Fruit fly (Drosophila melanogaster) whole organism, embryonic: ENCODE data around the gene mus201.

Experiments used
- Atf6 ChIP-seq: fragments of 200-800 bp; sonication (Bioruptor generic); IDR thresholded peaks from 2 replicates; pipeline ENCODE4 v1.3.6; 2022; ENCODE audit warnings: missing biosample characterization, missing genetic modification characterization
- BEAF-32 ChIP-seq: fragments of 200-800 bp; sonication (Bioruptor generic); optimal IDR thresholded peaks from 3 replicates; lab custom pipeline; 2017; ENCODE audit warnings: missing biosample characterization, missing genetic modification characterization, mild to moderate bottlenecking, moderate library complexity, missing genetic modification reagents
- Blimp-1 ChIP-seq: fragments of 200-800 bp; sonication (Bioruptor generic); optimal IDR thresholded peaks from 3 replicates; lab custom pipeline; 2018; ENCODE audit warnings: missing biosample characterization, missing genetic modification characterization, mild to moderate bottlenecking, moderate library complexity, missing genetic modification reagents
- CG11093 ChIP-seq: fragments of 200-800 bp; sonication (Bioruptor generic); IDR thresholded peaks from 3 replicates; pipeline ENCODE4 v1.3.6; 2022; ENCODE audit warnings: missing biosample characterization, missing genetic modification characterization
- CG12104 ChIP-seq: fragments of 200-800 bp; sonication (Bioruptor generic); optimal IDR thresholded peaks from 3 replicates; lab custom pipeline; 2016; ENCODE audit warnings: missing biosample characterization, missing genetic modification characterization
- CG13123 ChIP-seq: fragments of 200-800 bp; sonication (Bioruptor generic); optimal IDR thresholded peaks from 2 replicates; lab custom pipeline; 2016; ENCODE audit warnings: missing biosample characterization, missing genetic modification characterization
- CG13775 ChIP-seq: fragments of 200-800 bp; sonication (Bioruptor generic); optimal IDR thresholded peaks from 3 replicates; lab custom pipeline; 2017; ENCODE audit warnings: missing biosample characterization, mild to moderate bottlenecking, missing genetic modification characterization
- CG14710 ChIP-seq: fragments of 200-800 bp; sonication (Bioruptor generic); optimal IDR thresholded peaks from 3 replicates; lab custom pipeline; 2019; ENCODE audit warnings: missing biosample characterization, mild to moderate bottlenecking, missing genetic modification characterization, moderate library complexity
- CG16779 ChIP-seq: fragments of 200-800 bp; sonication (Bioruptor generic); IDR thresholded peaks from 2 replicates; pipeline ENCODE4 v1.3.6; 2022; ENCODE audit warnings: missing biosample characterization, missing genetic modification characterization
- CG17912 ChIP-seq: fragments of 200-800 bp; sonication (Bioruptor generic); optimal IDR thresholded peaks from 2 replicates; lab custom pipeline; 2018; ENCODE audit warnings: missing biosample characterization, mild to moderate bottlenecking, missing genetic modification characterization
- CG2875 ChIP-seq: fragments of 200-800 bp; sonication (Bioruptor generic); optimal IDR thresholded peaks from 2 replicates; lab custom pipeline; 2017; ENCODE audit warnings: missing biosample characterization, mild to moderate bottlenecking, missing genetic modification characterization, missing genetic modification reagents
- CG30403 ChIP-seq: fragments of 200-800 bp; sonication (Bioruptor generic); optimal IDR thresholded peaks from 3 replicates; lab custom pipeline; 2016; ENCODE audit warnings: missing biosample characterization, missing genetic modification characterization
- CG33213 ChIP-seq: fragments of 200-800 bp; sonication (Bioruptor generic); optimal IDR thresholded peaks from 3 replicates; lab custom pipeline; 2016; ENCODE audit warnings: missing biosample characterization, missing genetic modification characterization
- CG6813 ChIP-seq: fragments of 200-800 bp; sonication (Bioruptor generic); optimal IDR thresholded peaks from 2 replicates; lab custom pipeline; 2017; ENCODE audit warnings: missing biosample characterization, missing genetic modification characterization, mild to moderate bottlenecking, moderate library complexity, missing genetic modification reagents
- CG6854 ChIP-seq: fragments of 200-800 bp; sonication (Bioruptor generic); optimal IDR thresholded peaks from 3 replicates; lab custom pipeline; 2017; ENCODE audit warnings: missing biosample characterization, mild to moderate bottlenecking, missing genetic modification characterization
- CG7786 ChIP-seq: fragments of 200-800 bp; sonication (Bioruptor generic); optimal IDR thresholded peaks from 2 replicates; lab custom pipeline; 2016; ENCODE audit warnings: missing biosample characterization, missing genetic modification characterization
- Chrac-16 ChIP-seq: fragments of 200-800 bp; sonication (Bioruptor generic); optimal IDR thresholded peaks from 3 replicates; lab custom pipeline; 2016; ENCODE audit warnings: missing biosample characterization, missing genetic modification characterization
- D19A ChIP-seq: fragments of 200-800 bp; optimal IDR thresholded peaks from 3 replicates; lab custom pipeline; 2019; ENCODE audit warnings: missing biosample characterization, mild to moderate bottlenecking, missing genetic modification characterization, moderate library complexity
- Dbx ChIP-seq: fragments of 200-800 bp; sonication (Bioruptor generic); IDR thresholded peaks from 3 replicates; pipeline ENCODE4 v1.3.6; 2022; ENCODE audit warnings: missing biosample characterization, missing genetic modification characterization
- HLH3B ChIP-seq: fragments of 200-800 bp; sonication (Bioruptor generic); IDR thresholded peaks from 2 replicates; pipeline ENCODE4 v1.3.6; 2022; ENCODE audit warnings: missing biosample characterization, missing genetic modification characterization
- HLHmδ ChIP-seq: fragments of 200-800 bp; sonication (Bioruptor generic); optimal IDR thresholded peaks from 2 replicates; lab custom pipeline; 2018; ENCODE audit warnings: missing biosample characterization, mild to moderate bottlenecking, missing genetic modification characterization, moderate library complexity
- Hr3 ChIP-seq: fragments of 200-800 bp; sonication (Bioruptor generic); optimal IDR thresholded peaks from 3 replicates; lab custom pipeline; 2016; ENCODE audit warnings: missing biosample characterization, missing genetic modification characterization
- Hr51 ChIP-seq, 2 experiments: fragments of 200-800 bp; sonication (Bioruptor generic); optimal IDR thresholded peaks; 2 replicates in 1 of 2; 3 replicates in 1 of 2; lab custom pipeline; 2016 to 2018; ENCODE audit warnings: missing biosample characterization in 2 of 2, missing genetic modification characterization in 2 of 2, mild to moderate bottlenecking in 1 of 2, moderate library complexity in 1 of 2
- NfI ChIP-seq: fragments of 200-800 bp; sonication (Bioruptor generic); optimal IDR thresholded peaks from 3 replicates; lab custom pipeline; 2018; ENCODE audit warnings: missing biosample characterization, mild to moderate bottlenecking, missing genetic modification characterization, moderate library complexity
- Rfx ChIP-seq: fragments of 200-800 bp; sonication (Bioruptor generic); IDR thresholded peaks from 2 replicates; pipeline ENCODE4 v1.3.6; 2022; ENCODE audit warnings: missing biosample characterization, missing genetic modification characterization
- Sox102F ChIP-seq: fragments of 200-800 bp; sonication (Bioruptor generic); optimal IDR thresholded peaks from 2 replicates; lab custom pipeline; 2018; ENCODE audit warnings: missing biosample characterization, mild to moderate bottlenecking, missing genetic modification characterization, moderate library complexity
- Trl ChIP-seq, 3 experiments: fragments of >200 bp in 2 of 3; fragments of 200-800 bp in 1 of 3; sonication (Bioruptor generic) in 1 of 3; optimal IDR thresholded peaks; 2 replicates in 1 of 3; 3 replicates in 2 of 3; lab custom pipeline; 2016 to 2017; ENCODE audit warnings: missing biosample characterization in 1 of 3, missing genetic modification characterization in 1 of 3
- YL-1 ChIP-seq: fragments of 200-800 bp; sonication (Bioruptor generic); optimal IDR thresholded peaks from 3 replicates; lab custom pipeline; 2017; ENCODE audit warnings: missing biosample characterization, mild to moderate bottlenecking, missing genetic modification characterization
- ato ChIP-seq: fragments of 200-800 bp; sonication (Bioruptor generic); IDR thresholded peaks from 2 replicates; pipeline ENCODE4 v1.3.6; 2022; ENCODE audit warnings: missing biosample characterization, missing genetic modification characterization; ENCODE audit not compliant: partially characterized antibody
- bcd ChIP-seq: fragments of 200-800 bp; sonication (Bioruptor generic); optimal IDR thresholded peaks from 2 replicates; lab custom pipeline; 2017; ENCODE audit warnings: missing biosample characterization, mild to moderate bottlenecking, missing genetic modification characterization
- br ChIP-seq: fragments of >200 bp; optimal IDR thresholded peaks from 2 replicates; lab custom pipeline; 2017
- bsh ChIP-seq, 2 experiments: fragments of 200-800 bp; sonication (Bioruptor generic); optimal IDR thresholded peaks; 2 replicates each; lab custom pipeline; 2017 to 2018; ENCODE audit warnings: mild to moderate bottlenecking in 2 of 2, missing biosample characterization in 2 of 2, missing genetic modification characterization in 2 of 2, moderate library complexity in 1 of 2
- caup ChIP-seq: fragments of 200-800 bp; sonication (Bioruptor generic); optimal IDR thresholded peaks from 3 replicates; lab custom pipeline; 2017; ENCODE audit warnings: missing biosample characterization, mild to moderate bottlenecking, missing genetic modification characterization, moderate library complexity; ENCODE audit not compliant: severe bottlenecking
- crol ChIP-seq: fragments of 200-800 bp; sonication (Bioruptor generic); IDR thresholded peaks from 2 replicates; pipeline ENCODE4 v1.3.6; 2022; ENCODE audit warnings: missing biosample characterization, missing genetic modification characterization
- dysf ChIP-seq: fragments of 200-800 bp; sonication (Bioruptor generic); IDR thresholded peaks from 3 replicates; pipeline ENCODE4 v1.3.6; 2022; ENCODE audit warnings: missing biosample characterization, missing genetic modification characterization
- fd3F ChIP-seq: fragments of 200-800 bp; sonication (Bioruptor generic); optimal IDR thresholded peaks from 2 replicates; lab custom pipeline; 2018; ENCODE audit warnings: missing biosample characterization, mild to moderate bottlenecking, missing genetic modification characterization, moderate library complexity
- fd96Cb ChIP-seq: fragments of 200-800 bp; sonication (Bioruptor generic); optimal IDR thresholded peaks from 2 replicates; lab custom pipeline; 2018; ENCODE audit warnings: missing biosample characterization, mild to moderate bottlenecking, missing genetic modification characterization, moderate library complexity
- gsb ChIP-seq: fragments of 200-800 bp; sonication (Bioruptor generic); IDR thresholded peaks from 2 replicates; pipeline ENCODE4 v1.3.6; 2022; ENCODE audit warnings: missing biosample characterization, missing genetic modification characterization
- klu ChIP-seq: fragments of 200-800 bp; sonication (Bioruptor generic); IDR thresholded peaks from 2 replicates; pipeline ENCODE4 v1.3.6; 2022; ENCODE audit warnings: missing biosample characterization, missing genetic modification characterization
- maf-S ChIP-seq: fragments of 200-800 bp; sonication (Bioruptor generic); optimal IDR thresholded peaks from 2 replicates; lab custom pipeline; 2016; ENCODE audit warnings: missing biosample characterization, missing genetic modification characterization
- mirr ChIP-seq: fragments of 200-800 bp; sonication (Bioruptor generic); optimal IDR thresholded peaks from 3 replicates; lab custom pipeline; 2018; ENCODE audit warnings: missing biosample characterization, mild to moderate bottlenecking, missing genetic modification characterization
- nom ChIP-seq: fragments of 200-800 bp; sonication (Bioruptor generic); optimal IDR thresholded peaks from 2 replicates; lab custom pipeline; 2017; ENCODE audit warnings: missing biosample characterization, missing genetic modification characterization, mild to moderate bottlenecking, moderate library complexity, missing genetic modification reagents
- peb ChIP-seq: fragments of 200-800 bp; sonication (Bioruptor generic); IDR thresholded peaks from 2 replicates; pipeline ENCODE4 v1.3.6; 2022; ENCODE audit warnings: missing biosample characterization, missing genetic modification characterization
- pfk ChIP-seq: fragments of 200-800 bp; sonication (Bioruptor generic); optimal IDR thresholded peaks from 2 replicates; lab custom pipeline; 2018; ENCODE audit warnings: missing biosample characterization, mild to moderate bottlenecking, missing genetic modification characterization, moderate library complexity
- unc-4 ChIP-seq: fragments of 200-800 bp; sonication (Bioruptor generic); IDR thresholded peaks from 2 replicates; pipeline ENCODE4 v1.3.6; 2022; ENCODE audit warnings: missing biosample characterization, missing genetic modification characterization; ENCODE audit not compliant: partially characterized antibody
- yki ChIP-seq: fragments of >200 bp; optimal IDR thresholded peaks from 3 replicates; lab custom pipeline; 2018

The mus201 gene

dm6 chr2L:8403286-8404270 lies 34.4 kb upstream of the mus201 start, which contains the start of gene emb (continued):
- TF ChIP-seq CG33213 (GFP tag; lab: Kevin White, UChicago) = peak; percentile 89
- no peak for TF ChIP-seq br
- peak; percentile 52 for TF ChIP-seq CG12104 (GFP tag; lab: Kevin White, UChicago)
- TF ChIP-seq caup (GFP tag; lab: Kevin White, UChicago) = peak; percentile 36
- peak; percentile 55 for TF ChIP-seq CG13775 (GFP tag; lab: Kevin White, UChicago)
- TF ChIP-seq YL-1 (GFP tag; lab: Kevin White, UChicago) = peak; percentile 85
- peak; percentile 39; the same call in 1 of the 2 replicates for TF ChIP-seq Atf6 (GFP tag; lab: Robert Waterston, UW)
- no peak for TF ChIP-seq peb
- 0 out of 3 replicates have a peak, but pooled peaks have one; percentile 57 for TF ChIP-seq Dbx
- TF ChIP-seq CG30403 (GFP tag; lab: Kevin White, UChicago) = peak; percentile 47
- TF ChIP-seq Rfx (GFP tag; lab: Robert Waterston, UW) = peak; percentile 69

- TF ChIP-seq fd3F (GFP tag; lab: Kevin White, UChicago) (no peak), crol (GFP tag; lab: Robert Waterston, UW) (0 out of 2 replicates have a peak, but pooled peaks have one; percentile 9), dysf (GFP tag; lab: Robert Waterston, UW) (no peak), CG14710 (tag; lab: Kevin White, UChicago) (peak; percentile 10), klu (GFP tag; lab: Robert Waterston, UW) (no peak), Sox102F (GFP tag; lab: Kevin White, UChicago) (no peak), CG7786 (GFP tag; lab: Kevin White, UChicago) (no peak), Blimp-1 (GFP tag; lab: Kevin White, UChicago) (peak; percentile 60), Hr51 (GFP tag; optimal IDR thresholded peaks at IDR 0.05; lab: Kevin White, UChicago) (no peak), D19A (tag; lab: Kevin White, UChicago) (peak; percentile 86), Trl (optimal IDR thresholded peaks at IDR 0.05; lab: Kevin White, UChicago) (peak in 1 of 2 experiments; percentile 52), Trl (GFP tag; optimal IDR thresholded peaks at IDR 0.05; lab: Kevin White, UChicago) (no peak), fd96Cb (tag; lab: Kevin White, UChicago) (no peak), HLH3B (GFP tag; lab: Robert Waterston, UW) (0 out of 2 replicates have a peak, but pooled peaks have one; percentile 14), nom (GFP tag; lab: Kevin White, UChicago) (peak; percentile 43), CG2875 (GFP tag; lab: Kevin White, UChicago) (no peak), bcd (GFP tag; lab: Kevin White, UChicago) (no peak), CG17912 (GFP tag; lab: Kevin White, UChicago) (no peak), yki (lab: Kevin White, UChicago) (no peak), Hr3 (GFP tag; lab: Kevin White, UChicago) (no peak), BEAF-32 (GFP tag; lab: Kevin White, UChicago) (no peak), mirr (GFP tag; lab: Kevin White, UChicago) (no peak), bsh (GFP tag; optimal IDR thresholded peaks at IDR 0.05; lab: Kevin White, UChicago) (peak in 1 of 2 experiments; percentile 12), unc-4 (GFP tag; lab: Robert Waterston, UW) (no peak), pfk (GFP tag; lab: Kevin White, UChicago) (no peak), Chrac-16 (GFP tag; lab: Kevin White, UChicago) (no peak), CG6813 (GFP tag; lab: Kevin White, UChicago) (no peak), Atf6 (GFP tag; lab: Robert Waterston, UW) (no peak), maf-S (GFP tag; lab: Kevin White, UChicago) (no peak), CG13123 (GFP tag; lab: Kevin White, UChicago) (no peak), gsb (GFP tag; lab: Robert Waterston, UW) (no peak), CG6854 (GFP tag; lab: Kevin White, UChicago) (no peak), CG11093 (no peak), HLHmδ (GFP tag; lab: Kevin White, UChicago) (peak; percentile 46), NfI (GFP tag; lab: Kevin White, UChicago) (no peak), CG16779 (GFP tag; lab: Robert Waterston, UW) (no peak), ato (peak; percentile 46; the same call in 1 of the 2 replicates)
Measured at dm6 chr2L:8411530-8411929, 26.4 kb upstream of the mus201 start, which contains the start of gene Naglu. Gene Naglu (minus strand): TSS chr2L:8411868.
